Worm (Caenorhabditis elegans) whole organism, L2 larva: Measurements from ENCODE around the gene srx-128.
A peak's percentile ranks its signal among the peaks of the same experiment; 100 is the strongest.

Experiments used
- C34F6.9 ChIP-seq: fragments of 150-350 bp; optimal IDR thresholded peaks from 2 replicates; lab custom pipeline; 2014; ENCODE audit warnings: missing biosample characterization, missing genetic modification characterization
- F13H6.1 ChIP-seq: sonication (generic microtip); optimal IDR thresholded peaks from 2 replicates; lab custom pipeline; 2016; ENCODE audit warnings: missing genetic modification characterization, missing compliant biosample characterization
- R02D3.7 ChIP-seq: fragments of 150-350 bp; optimal IDR thresholded peaks from 2 replicates; lab custom pipeline; 2014; ENCODE audit warnings: missing biosample characterization, missing genetic modification characterization
- Y55F3AM.14 ChIP-seq: fragments of 200-800 bp; sonication (Bioruptor generic); optimal IDR thresholded peaks from 2 replicates; lab custom pipeline; 2018; ENCODE audit warnings: mild to moderate bottlenecking, missing genetic modification characterization, missing compliant biosample characterization
- ama-1 ChIP-seq: fragments of 150-350 bp; optimal IDR thresholded peaks from 2 replicates; lab custom pipeline; 2018; ENCODE audit warnings: inconsistent platforms
- blmp-1 ChIP-seq: sonication (generic microtip); optimal IDR thresholded peaks from 2 replicates; lab custom pipeline; 2017; ENCODE audit warnings: missing genetic modification characterization, mild to moderate bottlenecking, missing compliant biosample characterization, antibody characterized with exemption, moderate library complexity; ENCODE audit not compliant: insufficient read depth
- ceh-16 ChIP-seq: fragments of 150-350 bp; optimal IDR thresholded peaks from 2 replicates; lab custom pipeline; 2014; ENCODE audit warnings: missing biosample characterization, missing genetic modification characterization
- ceh-82 ChIP-seq: fragments of 150-350 bp; optimal IDR thresholded peaks from 2 replicates; lab custom pipeline; 2014; ENCODE audit warnings: missing biosample characterization, missing genetic modification characterization
- crh-2 ChIP-seq: sonication (generic microtip); optimal IDR thresholded peaks from 2 replicates; lab custom pipeline; 2017; ENCODE audit warnings: missing biosample characterization, missing genetic modification characterization
- egl-27 ChIP-seq: sonication (generic microtip); optimal IDR thresholded peaks from 3 replicates; lab custom pipeline; 2017; ENCODE audit warnings: missing biosample characterization, missing genetic modification reagents, missing genetic modification characterization
- elt-1 ChIP-seq: fragments of 150-350 bp; optimal IDR thresholded peaks from 2 replicates; lab custom pipeline; 2014; ENCODE audit warnings: missing biosample characterization, missing genetic modification characterization
- elt-3 ChIP-seq: sonication (generic microtip); optimal IDR thresholded peaks from 2 replicates; lab custom pipeline; 2017; ENCODE audit warnings: missing biosample characterization, missing genetic modification characterization
- fos-1 ChIP-seq: fragments of 150-350 bp; optimal IDR thresholded peaks from 2 replicates; lab custom pipeline; 2014; ENCODE audit warnings: missing biosample characterization, missing genetic modification characterization
- gmeb-1 ChIP-seq: fragments of 150-350 bp; optimal IDR thresholded peaks from 2 replicates; lab custom pipeline; 2014; ENCODE audit warnings: missing biosample characterization, missing genetic modification characterization
- lin-11 ChIP-seq: fragments of 150-350 bp; sonication (generic microtip); optimal IDR thresholded peaks from 2 replicates; lab custom pipeline; 2014; ENCODE audit warnings: missing biosample characterization, missing genetic modification characterization, inconsistent platforms, mixed read lengths
- lin-13 ChIP-seq: fragments of 150-350 bp; optimal IDR thresholded peaks from 2 replicates; lab custom pipeline; 2014; ENCODE audit warnings: missing biosample characterization, missing genetic modification reagents, missing genetic modification characterization
- lin-39 ChIP-seq: fragments of 150-350 bp; optimal IDR thresholded peaks from 2 replicates; lab custom pipeline; 2014; ENCODE audit warnings: missing biosample characterization, missing genetic modification reagents, missing genetic modification characterization
- lsy-2 ChIP-seq, 2 experiments: fragments of 150-350 bp in 1 of 2; sonication (generic microtip) in 1 of 2; optimal IDR thresholded peaks; 2 replicates each; lab custom pipeline; 2014 to 2017; ENCODE audit warnings: missing biosample characterization in 2 of 2, missing genetic modification characterization in 2 of 2
- mab-5 ChIP-seq: fragments of 150-350 bp; optimal IDR thresholded peaks from 2 replicates; lab custom pipeline; 2014; ENCODE audit warnings: missing biosample characterization, missing genetic modification characterization
- mbf-1 ChIP-seq: sonication (generic microtip); optimal IDR thresholded peaks from 2 replicates; lab custom pipeline; 2017; ENCODE audit warnings: missing biosample characterization, missing genetic modification characterization
- mdl-1 ChIP-seq, 2 experiments: fragments of 150-350 bp in 1 of 2; sonication (generic microtip) in 1 of 2; optimal IDR thresholded peaks; 2 replicates each; lab custom pipeline; 2017; ENCODE audit warnings: missing biosample characterization in 2 of 2, missing genetic modification characterization in 2 of 2
- nhr-10 ChIP-seq: sonication (generic microtip); optimal IDR thresholded peaks from 2 replicates; lab custom pipeline; 2017; ENCODE audit warnings: missing biosample characterization, missing genetic modification characterization
- nhr-11 ChIP-seq: fragments of 150-350 bp; optimal IDR thresholded peaks from 2 replicates; lab custom pipeline; 2014; ENCODE audit warnings: missing biosample characterization, missing genetic modification characterization
- nhr-12 ChIP-seq: fragments of 150-350 bp; optimal IDR thresholded peaks from 2 replicates; lab custom pipeline; 2014; ENCODE audit warnings: missing biosample characterization, missing genetic modification characterization
- nhr-129 ChIP-seq: fragments of 150-350 bp; optimal IDR thresholded peaks from 2 replicates; lab custom pipeline; 2014; ENCODE audit warnings: missing biosample characterization, missing genetic modification characterization
- nhr-21 ChIP-seq: fragments of 150-350 bp; optimal IDR thresholded peaks from 2 replicates; lab custom pipeline; 2014; ENCODE audit warnings: missing biosample characterization, missing genetic modification characterization
- nhr-23 ChIP-seq: fragments of 150-350 bp; optimal IDR thresholded peaks from 2 replicates; lab custom pipeline; 2014; ENCODE audit warnings: missing biosample characterization, missing genetic modification reagents, missing genetic modification characterization
- nhr-237 ChIP-seq: fragments of 150-350 bp; optimal IDR thresholded peaks from 2 replicates; lab custom pipeline; 2014; ENCODE audit warnings: missing biosample characterization, missing genetic modification characterization
- nhr-25 ChIP-seq: fragments of 150-350 bp; sonication (generic microtip); optimal IDR thresholded peaks from 3 replicates; lab custom pipeline; 2014; ENCODE audit warnings: missing biosample characterization, missing genetic modification characterization
- nhr-6 ChIP-seq: fragments of 150-350 bp; optimal IDR thresholded peaks from 2 replicates; lab custom pipeline; 2014; ENCODE audit warnings: missing biosample characterization, missing genetic modification characterization
- nhr-77 ChIP-seq: fragments of 150-350 bp; optimal IDR thresholded peaks from 2 replicates; lab custom pipeline; 2014; ENCODE audit warnings: missing biosample characterization, missing genetic modification characterization
- peb-1 ChIP-seq: fragments of 150-350 bp; optimal IDR thresholded peaks from 2 replicates; lab custom pipeline; 2014; ENCODE audit warnings: missing biosample characterization, missing genetic modification characterization
- sem-4 ChIP-seq: fragments of 150-350 bp; optimal IDR thresholded peaks from 2 replicates; lab custom pipeline; 2014; ENCODE audit warnings: missing biosample characterization, missing genetic modification reagents, missing genetic modification characterization
- skn-1 ChIP-seq: sonication (generic microtip); optimal IDR thresholded peaks from 2 replicates; lab custom pipeline; 2017; ENCODE audit warnings: missing biosample characterization, missing genetic modification characterization
- sma-3 ChIP-seq: sonication (generic microtip); optimal IDR thresholded peaks from 2 replicates; lab custom pipeline; 2016; ENCODE audit warnings: missing genetic modification reagents, missing genetic modification characterization, missing compliant biosample characterization
- sma-9 ChIP-seq, 2 experiments: fragments of 150-350 bp in 1 of 2; sonication (generic microtip) in 1 of 2; optimal IDR thresholded peaks; 2 replicates each; lab custom pipeline; 2014 to 2016; ENCODE audit warnings: missing genetic modification characterization in 2 of 2, mild to moderate bottlenecking in 1 of 2, missing biosample characterization in 1 of 2, missing compliant biosample characterization in 1 of 2, missing genetic modification reagents in 1 of 2, moderate library complexity in 1 of 2
- unc-39 ChIP-seq: fragments of 150-350 bp; optimal IDR thresholded peaks from 2 replicates; lab custom pipeline; 2014; ENCODE audit warnings: missing biosample characterization, missing genetic modification characterization
- unc-62 ChIP-seq: fragments of 150-350 bp; optimal IDR thresholded peaks from 2 replicates; lab custom pipeline; 2014; ENCODE audit warnings: missing biosample characterization, missing genetic modification reagents, missing genetic modification characterization
- zag-1 ChIP-seq: fragments of 150-350 bp; optimal IDR thresholded peaks from 2 replicates; lab custom pipeline; 2014; ENCODE audit warnings: missing biosample characterization, missing genetic modification characterization
- ztf-1 ChIP-seq: fragments of 200-800 bp; sonication (Bioruptor generic); conservative IDR thresholded peaks from 2 replicates; pipeline ENCODE4 v1.3.6; 2022; ENCODE audit warnings: missing genetic modification characterization, missing compliant biosample characterization
- ztf-11 ChIP-seq: sonication (generic microtip); optimal IDR thresholded peaks from 2 replicates; lab custom pipeline; 2017; ENCODE audit warnings: missing biosample characterization, missing genetic modification characterization
- ztf-4 ChIP-seq: fragments of 150-350 bp; optimal IDR thresholded peaks from 2 replicates; lab custom pipeline; 2014; ENCODE audit warnings: missing biosample characterization, missing genetic modification characterization

Gene srx-128

ce11 chrV:13837173-13837572 lies at the start of gene srx-128:
TSS of gene srx-128 (plus strand) at chrV:13837473.
- TF ChIP-seq unc-39 (tag; lab: Kevin White, UChicago) (no peak), gmeb-1 (tag; lab: Kevin White, UChicago) (no peak), blmp-1 (tag; lab: Kevin White, UChicago) (no peak), crh-2 (tag; lab: Kevin White, UChicago) (no peak), fos-1 (tag; lab: Kevin White, UChicago) (no peak), ama-1 (lab: Kevin White, UChicago) (no peak), ztf-4 (tag; lab: Kevin White, UChicago) (no peak), nhr-129 (tag; lab: Kevin White, UChicago) (no peak), lin-13 (no peak), mab-5 (tag; lab: Kevin White, UChicago) (no peak), Y55F3AM.14 (no peak), mdl-1 (tag; optimal IDR thresholded peaks at IDR 0.05; lab: Kevin White, UChicago) (no peak), lin-11 (tag; lab: Kevin White, UChicago) (no peak), nhr-77 (no peak), nhr-11 (no peak), peb-1 (tag; lab: Kevin White, UChicago) (no peak), R02D3.7 (tag; lab: Kevin White, UChicago) (no peak)

ce11 chrV:13787948-13788681 lies 49.2 kb upstream of the srx-128 start:
- TF ChIP-seq nhr-237 (no peak), nhr-12 (tag; lab: Kevin White, UChicago) (no peak), crh-2 (tag; lab: Kevin White, UChicago) (peak; percentile 10), sma-3 (GFP tag; lab: Kevin White, UChicago) (no peak), elt-1 (tag; lab: Kevin White, UChicago) (no peak), unc-62 (GFP tag; lab: Kevin White, UChicago) (no peak), lin-13 (no peak), nhr-129 (tag; lab: Kevin White, UChicago) (peak; percentile 50), ztf-11 (tag; lab: Kevin White, UChicago) (no peak), mbf-1 (no peak), ama-1 (lab: Kevin White, UChicago) (no peak), blmp-1 (tag; lab: Kevin White, UChicago) (peak; percentile 6), gmeb-1 (tag; lab: Kevin White, UChicago) (no peak), C34F6.9 (tag; lab: Kevin White, UChicago) (no peak), ceh-16 (no peak), sma-9 (GFP tag; optimal IDR thresholded peaks at IDR 0.05; lab: Kevin White, UChicago) (peak; percentile 67), sma-9 (tag; optimal IDR thresholded peaks at IDR 0.05; lab: Kevin White, UChicago) (no peak), zag-1 (tag; lab: Kevin White, UChicago) (no peak), elt-3 (tag; lab: Kevin White, UChicago) (no peak), nhr-77 (no peak), nhr-10 (tag; lab: Kevin White, UChicago) (no peak), fos-1 (tag; lab: Kevin White, UChicago) (peak; percentile 9), nhr-6 (tag; lab: Kevin White, UChicago) (no peak), nhr-25 (tag; lab: Kevin White, UChicago) (peak; percentile 65), mdl-1 (tag; optimal IDR thresholded peaks at IDR 0.05; lab: Kevin White, UChicago) (no peak), R02D3.7 (tag; lab: Kevin White, UChicago) (no peak), skn-1 (no peak), lsy-2 (tag; optimal IDR thresholded peaks at IDR 0.05; lab: Kevin White, UChicago) (no peak), nhr-23 (tag; lab: Kevin White, UChicago) (no peak), lin-11 (tag; lab: Kevin White, UChicago) (no peak), nhr-11 (no peak), unc-39 (tag; lab: Kevin White, UChicago) (no peak), ztf-4 (tag; lab: Kevin White, UChicago) (no peak), F13H6.1 (peak; percentile 19), nhr-21 (tag; lab: Kevin White, UChicago) (peak; percentile 39), mab-5 (tag; lab: Kevin White, UChicago) (no peak), ztf-1 (GFP tag; lab: Robert Waterston, UW) (no peak), egl-27 (tag; lab: Kevin White, UChicago) (no peak), Y55F3AM.14 (no peak), lin-39 (no peak), sem-4 (peak; percentile 23), ceh-82 (tag; lab: Kevin White, UChicago) (no peak)
